Fruit fly (Drosophila melanogaster): ENCODE data around the gene CG33764.

The CG33764 gene

dm6 chr3L:4267403-4267802 is at the start of gene CG33764:
TSS of gene CG33764 (minus strand) at chr3L:4267503.
- TF ChIP-seq fd96Ca (GFP tag; IDR thresholded peaks at IDR 0.05) (no peak), CG9948 (tag; optimal IDR thresholded peaks at IDR 0.05) (no peak), CG34367 (tag; optimal IDR thresholded peaks at IDR 0.05) (no peak), rn (GFP tag; IDR thresholded peaks at IDR 0.05) (no peak), CG8301 (tag; optimal IDR thresholded peaks at IDR 0.05) (no peak), D1 (tag; optimal IDR thresholded peaks at IDR 0.05) (no peak), CG14655 (GFP tag; optimal IDR thresholded peaks at IDR 0.05) (no peak), Ets98B (GFP tag; IDR thresholded peaks at IDR 0.05) (no peak), CG32121 (GFP tag; IDR thresholded peaks at IDR 0.05) (no peak), Pif1B (GFP tag; optimal IDR thresholded peaks at IDR 0.05) (no peak), CG17806 (tag; optimal IDR thresholded peaks at IDR 0.05) (no peak), CG15710 (tag; optimal IDR thresholded peaks at IDR 0.05) (no peak), CG4496 (GFP tag; IDR thresholded peaks at IDR 0.05) (no peak), CG10348 (GFP tag; IDR thresholded peaks at IDR 0.05) (no peak), CG8159 (tag; optimal IDR thresholded peaks at IDR 0.05) (no peak)

DNA sequence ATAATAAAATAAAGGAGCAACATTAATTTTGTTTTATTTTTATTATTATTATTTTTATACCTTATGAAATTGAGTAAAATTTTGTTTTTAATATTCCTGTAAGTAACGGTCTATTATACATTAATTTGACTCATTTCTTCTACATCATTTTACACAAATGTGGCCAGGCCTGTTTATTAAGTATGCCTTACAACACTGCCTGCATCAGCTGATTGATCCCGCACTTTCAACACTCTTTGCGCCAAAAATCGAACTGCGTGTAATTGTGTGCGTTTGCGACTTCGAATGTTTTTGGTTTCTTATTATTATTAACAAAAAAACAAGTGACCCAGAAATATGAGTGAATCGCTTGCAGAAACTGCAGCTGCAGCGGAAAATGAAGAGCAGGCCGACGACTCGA is 46.0 kb upstream of the CG33764 start, which contains the start of gene Claspin:
TSS of gene Claspin (plus strand) at position 185 of the 400 bp plus-strand sequence.
- TF ChIP-seq CG34367 (tag; optimal IDR thresholded peaks at IDR 0.05) (no peak), CG8159 (tag; optimal IDR thresholded peaks at IDR 0.05) (no peak), Pif1B (GFP tag; optimal IDR thresholded peaks at IDR 0.05) (no peak), Snoo (tag; optimal IDR thresholded peaks at IDR 0.05) (peak; percentile 15), CG12605 (GFP tag; IDR thresholded peaks at IDR 0.05) (no peak), CG17806 (tag; optimal IDR thresholded peaks at IDR 0.05) (no peak), CG15710 (tag; optimal IDR thresholded peaks at IDR 0.05) (no peak), Pif1A (GFP tag; optimal IDR thresholded peaks at IDR 0.05) (no peak), CG10348 (GFP tag; IDR thresholded peaks at IDR 0.05) (no peak), D1 (tag; optimal IDR thresholded peaks at IDR 0.05) (peak; percentile 74), Ets98B (GFP tag; IDR thresholded peaks at IDR 0.05) (no peak)

DNA sequence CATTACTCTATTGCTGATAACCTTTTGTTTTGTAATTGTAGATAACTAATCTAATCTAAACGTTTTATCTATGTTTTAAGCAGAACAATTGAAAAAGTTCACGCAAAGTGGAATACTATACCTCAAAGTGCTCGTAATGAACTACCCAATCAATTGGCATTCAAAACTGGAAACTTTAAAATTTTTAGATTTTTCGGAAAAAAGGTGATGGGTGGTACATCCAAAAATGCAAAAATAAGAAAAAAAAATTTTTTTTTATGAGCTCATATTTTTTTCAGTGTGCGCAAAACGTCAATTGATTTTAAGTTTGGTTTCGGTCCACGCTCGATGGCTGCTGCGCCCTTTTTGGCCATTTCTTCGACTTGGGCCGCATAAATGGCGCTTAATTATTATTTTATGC is 43.3 kb upstream of the CG33764 start:
- TF ChIP-seq CG32121 (GFP tag; IDR thresholded peaks at IDR 0.05) (no peak), fd96Ca (GFP tag; IDR thresholded peaks at IDR 0.05) (no peak), Pif1A (GFP tag; optimal IDR thresholded peaks at IDR 0.05) (no peak), CG15710 (tag; optimal IDR thresholded peaks at IDR 0.05) (no peak), Ets98B (GFP tag; IDR thresholded peaks at IDR 0.05) (no peak), CG17806 (tag; optimal IDR thresholded peaks at IDR 0.05) (no peak), D1 (tag; optimal IDR thresholded peaks at IDR 0.05) (no peak)

DNA sequence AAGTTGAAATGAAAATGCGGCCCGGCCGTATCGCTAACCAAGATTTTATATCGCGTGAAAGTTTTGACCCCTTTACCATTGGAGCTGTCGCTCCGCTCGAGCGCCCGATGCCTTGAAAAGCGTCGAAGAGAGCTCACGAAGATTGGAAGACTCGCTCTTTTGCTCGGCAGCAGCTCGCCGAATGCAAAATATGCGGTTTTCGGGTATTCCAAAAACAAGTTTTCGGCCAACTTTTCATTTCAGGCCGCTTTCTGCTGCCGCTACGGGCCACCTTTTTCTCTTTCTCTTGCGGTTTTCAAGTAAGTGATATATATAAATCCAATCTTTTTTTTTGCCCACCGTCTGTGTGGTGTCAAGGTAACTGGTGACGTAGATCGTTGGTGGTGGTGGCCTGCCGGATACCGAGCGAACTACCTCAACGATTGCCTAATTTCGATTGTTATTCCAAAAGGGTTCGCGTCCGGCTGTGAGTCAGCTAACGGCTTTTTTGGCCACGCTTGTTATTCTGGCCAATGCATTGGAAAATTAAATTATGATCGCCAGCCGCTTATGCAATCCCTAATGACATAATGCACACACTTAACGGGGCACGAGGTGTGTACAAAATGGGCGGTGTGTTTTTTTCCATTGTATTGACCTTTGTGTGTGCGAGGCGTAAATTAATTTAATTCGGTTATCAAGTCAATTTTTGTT is 40.5 kb upstream of the CG33764 start, which contains the start of gene dyl:
TSS of gene dyl (minus strand) at position 28 of the 693 bp plus-strand sequence.
- TF ChIP-seq CG8159 (tag; optimal IDR thresholded peaks at IDR 0.05): no peak
- TF ChIP-seq Snoo (tag; optimal IDR thresholded peaks at IDR 0.05): peak; percentile 47
- no peak for TF ChIP-seq CG10348 (GFP tag; IDR thresholded peaks at IDR 0.05)
- TF ChIP-seq fd96Ca (GFP tag; IDR thresholded peaks at IDR 0.05): no peak
- TF ChIP-seq rn (GFP tag; IDR thresholded peaks at IDR 0.05): no peak
- TF ChIP-seq gl (tag; optimal IDR thresholded peaks at IDR 0.05): no peak
- TF ChIP-seq CG4496 (GFP tag; IDR thresholded peaks at IDR 0.05): 0 out of 3 replicates have a peak, but pooled peaks have one; percentile 9
- TF ChIP-seq D1 (tag; optimal IDR thresholded peaks at IDR 0.05): no peak

DNA sequence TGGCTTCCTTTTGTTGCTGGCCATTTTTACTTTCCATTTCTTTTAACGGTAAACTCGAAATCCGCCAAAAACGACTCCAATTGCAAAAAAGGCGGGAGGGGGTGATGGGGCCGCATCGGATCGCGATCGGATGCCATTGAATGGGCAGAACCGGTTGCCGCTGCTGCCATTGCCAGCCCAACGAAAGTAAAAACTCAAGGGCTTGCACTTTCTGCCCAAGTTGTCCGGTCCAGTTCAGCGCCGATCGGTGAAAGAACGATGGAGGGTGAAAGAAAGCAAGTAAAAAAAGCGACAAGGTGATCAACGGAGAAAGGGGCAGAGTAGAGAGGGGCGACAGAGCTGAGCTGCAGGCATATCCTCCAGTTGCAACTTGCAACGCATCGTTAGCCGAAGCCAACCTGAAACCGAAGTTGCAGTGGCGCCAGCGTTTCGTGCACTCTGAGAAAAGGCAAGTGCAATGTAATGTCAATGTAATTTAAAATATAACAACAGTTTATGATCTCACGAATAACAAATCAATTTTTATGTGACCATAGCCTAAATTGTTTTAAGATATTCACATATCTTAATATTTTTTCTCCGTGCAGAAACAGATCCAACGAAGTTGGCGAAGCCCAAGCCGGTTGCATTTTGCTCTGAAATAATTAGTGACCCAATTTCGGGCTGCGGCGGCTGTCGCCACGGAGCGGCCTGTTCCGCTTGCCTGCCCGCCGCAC is 37.1 kb upstream of the CG33764 start:
- peak; percentile 95 for TF ChIP-seq CG32121 (GFP tag; IDR thresholded peaks at IDR 0.05)
- peak; percentile 93 for TF ChIP-seq CG8301 (tag; optimal IDR thresholded peaks at IDR 0.05)
- peak; percentile 90 for TF ChIP-seq Pif1A (GFP tag; optimal IDR thresholded peaks at IDR 0.05)
- TF ChIP-seq Snoo (tag; optimal IDR thresholded peaks at IDR 0.05): peak; percentile 80
- peak; percentile 89 for TF ChIP-seq CG12605 (GFP tag; IDR thresholded peaks at IDR 0.05)
- TF ChIP-seq CG4496 (GFP tag; IDR thresholded peaks at IDR 0.05): peak; percentile 95
- TF ChIP-seq D1 (tag; optimal IDR thresholded peaks at IDR 0.05): peak; percentile 36
- peak; percentile 96 for TF ChIP-seq Ets98B (GFP tag; IDR thresholded peaks at IDR 0.05)
- peak; percentile 89 for TF ChIP-seq CG14655 (GFP tag; optimal IDR thresholded peaks at IDR 0.05)
- TF ChIP-seq CG8159 (tag; optimal IDR thresholded peaks at IDR 0.05): peak; percentile 69
- peak; percentile 77 for TF ChIP-seq rn (GFP tag; IDR thresholded peaks at IDR 0.05)
- peak; percentile 48 for TF ChIP-seq CG9948 (tag; optimal IDR thresholded peaks at IDR 0.05)
- TF ChIP-seq CG13204 (GFP tag; optimal IDR thresholded peaks at IDR 0.05): peak; percentile 48
- TF ChIP-seq gl (tag; optimal IDR thresholded peaks at IDR 0.05): peak; percentile 47
- peak; percentile 76 for TF ChIP-seq CG17806 (tag; optimal IDR thresholded peaks at IDR 0.05)
- peak; percentile 69; the same call in 1 of the 2 replicates for TF ChIP-seq CG10348 (GFP tag; IDR thresholded peaks at IDR 0.05)
- peak; percentile 92 for TF ChIP-seq fd96Ca (GFP tag; IDR thresholded peaks at IDR 0.05)
- peak; percentile 72 for TF ChIP-seq CG34367 (tag; optimal IDR thresholded peaks at IDR 0.05)
- TF ChIP-seq CG15710 (tag; optimal IDR thresholded peaks at IDR 0.05): peak; percentile 80
- peak; percentile 85 for TF ChIP-seq Pif1B (GFP tag; optimal IDR thresholded peaks at IDR 0.05)
- no peak for TF ChIP-seq EcR (GFP tag; optimal IDR thresholded peaks at IDR 0.05)

dm6 chr3L:4302088-4302487 is 34.8 kb upstream of the CG33764 start:
- TF ChIP-seq Ets98B (GFP tag; IDR thresholded peaks at IDR 0.05) (0 out of 2 replicates have a peak, but pooled peaks have one; percentile 18), D1 (tag; optimal IDR thresholded peaks at IDR 0.05) (no peak), CG14655 (GFP tag; optimal IDR thresholded peaks at IDR 0.05) (no peak), CG32121 (GFP tag; IDR thresholded peaks at IDR 0.05) (no peak)
